Fruit fly (Drosophila melanogaster) Kc167 (cell line): Measurements from ENCODE around the gene CG17378.

Experiments used
- Myc ChIP-seq: fragments of >200 bp; optimal IDR thresholded peaks from 2 replicates; lab custom pipeline; 2017; ENCODE audit warnings: missing external identifiers
- Sin3A ChIP-seq: fragments of >200 bp; optimal IDR thresholded peaks from 2 replicates; lab custom pipeline; 2018; ENCODE audit warnings: missing external identifiers

DNA sequence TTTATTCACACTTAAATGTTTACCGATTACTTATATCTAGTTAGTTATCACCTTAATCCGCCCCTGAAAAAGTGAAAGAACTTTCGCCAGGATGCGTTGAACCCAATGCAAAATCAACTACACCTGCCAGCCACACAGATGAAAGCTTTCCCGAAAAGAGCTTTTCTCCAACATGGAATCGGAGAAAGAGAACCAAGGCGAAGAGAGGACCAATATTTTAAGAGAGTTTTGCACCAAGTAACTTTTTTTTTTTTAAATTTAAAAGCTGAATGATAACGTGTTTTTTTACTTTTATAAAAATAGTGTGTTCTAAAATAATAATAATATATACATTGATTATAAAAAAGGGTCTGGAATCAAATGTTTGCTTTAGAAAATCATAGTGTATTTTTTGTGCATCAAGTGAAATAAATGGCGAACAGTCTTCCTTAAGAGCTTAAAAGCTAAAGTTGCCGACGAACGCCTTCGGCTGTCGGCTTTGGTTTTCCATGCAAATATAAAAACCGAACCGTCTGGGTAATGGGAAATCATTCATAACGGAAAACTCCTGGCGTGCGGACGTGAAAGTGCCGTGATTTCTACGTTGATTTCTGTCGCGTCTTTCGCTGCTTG is 31.8 kb upstream of the CG17378 start, which contains the start of gene meng:
- no peak for TF ChIP-seq Sin3A (lab: Kevin White, UChicago)
- TF ChIP-seq Myc: no peak
